Worm (Caenorhabditis elegans) whole organism, L3 larva: ENCODE measurements around the gene clh-4.

Experiments used
- R02D3.7 ChIP-seq: fragments of 150-350 bp; optimal IDR thresholded peaks from 2 replicates; lab custom pipeline; 2014; ENCODE audit warnings: missing biosample characterization, missing genetic modification characterization
- ZK546.5 ChIP-seq: sonication (generic microtip); optimal IDR thresholded peaks from 2 replicates; lab custom pipeline; 2017; ENCODE audit warnings: missing biosample characterization, missing genetic modification characterization
- aly-2 ChIP-seq: fragments of 150-350 bp; optimal IDR thresholded peaks from 2 replicates; lab custom pipeline; 2014; ENCODE audit warnings: missing biosample characterization, missing genetic modification characterization
- ama-1 ChIP-seq: fragments of 150-350 bp; optimal IDR thresholded peaks from 2 replicates; lab custom pipeline; 2018
- ceh-16 ChIP-seq: sonication (generic microtip); optimal IDR thresholded peaks from 2 replicates; lab custom pipeline; 2017; ENCODE audit warnings: missing biosample characterization, missing genetic modification characterization
- ceh-9 ChIP-seq: sonication (generic microtip); optimal IDR thresholded peaks from 2 replicates; lab custom pipeline; 2018; ENCODE audit warnings: missing biosample characterization, missing genetic modification characterization
- daf-12 ChIP-seq: fragments of 150-350 bp; optimal IDR thresholded peaks from 2 replicates; lab custom pipeline; 2014; ENCODE audit warnings: missing biosample characterization, missing genetic modification reagents, missing genetic modification characterization
- egl-27 ChIP-seq: sonication (generic microtip); optimal IDR thresholded peaks from 4 replicates; lab custom pipeline; 2017; ENCODE audit warnings: missing biosample characterization, missing genetic modification reagents, missing genetic modification characterization
- egl-5 ChIP-seq: fragments of 150-350 bp; optimal IDR thresholded peaks from 2 replicates; lab custom pipeline; 2017; ENCODE audit warnings: missing biosample characterization, missing genetic modification reagents, missing genetic modification characterization, inconsistent platforms
- elt-2 ChIP-seq: sonication (generic microtip); optimal IDR thresholded peaks from 2 replicates; lab custom pipeline; 2016; ENCODE audit warnings: missing genetic modification reagents, mild to moderate bottlenecking, missing genetic modification characterization, missing compliant biosample characterization
- elt-3 ChIP-seq, 3 experiments: fragments of 150-350 bp in 1 of 3; sonication (generic microtip) in 2 of 3; optimal IDR thresholded peaks; 2 replicates in 2 of 3; 4 replicates in 1 of 3; lab custom pipeline; 2014 to 2017; ENCODE audit warnings: missing biosample characterization in 3 of 3, missing genetic modification characterization in 3 of 3
- eor-1 ChIP-seq, 2 experiments: fragments of 150-350 bp; optimal IDR thresholded peaks; 2 replicates each; lab custom pipeline; 2014 to 2018; ENCODE audit warnings: missing biosample characterization in 2 of 2, missing genetic modification characterization in 2 of 2
- fkh-10 ChIP-seq: sonication (generic microtip); optimal IDR thresholded peaks from 2 replicates; lab custom pipeline; 2017; ENCODE audit warnings: missing biosample characterization, missing genetic modification reagents, missing genetic modification characterization
- jun-1 ChIP-seq: fragments of 150-350 bp; optimal IDR thresholded peaks from 2 replicates; lab custom pipeline; 2014; ENCODE audit warnings: missing biosample characterization, missing genetic modification reagents, missing genetic modification characterization
- lin-15B ChIP-seq: fragments of 150-350 bp; optimal IDR thresholded peaks from 2 replicates; lab custom pipeline; 2014; ENCODE audit warnings: missing biosample characterization, missing genetic modification characterization
- lin-39 ChIP-seq: fragments of 150-350 bp; optimal IDR thresholded peaks from 2 replicates; lab custom pipeline; 2018; ENCODE audit warnings: missing biosample characterization, missing genetic modification reagents, missing genetic modification characterization
- lsy-12 ChIP-seq: sonication (generic microtip); optimal IDR thresholded peaks from 2 replicates; lab custom pipeline; 2016; ENCODE audit warnings: mild to moderate bottlenecking, missing genetic modification characterization, missing compliant biosample characterization
- mml-1 ChIP-seq: fragments of 150-350 bp; sonication (generic microtip); optimal IDR thresholded peaks from 3 replicates; lab custom pipeline; 2014; ENCODE audit warnings: missing biosample characterization, missing genetic modification characterization
- nfya-1 ChIP-seq: sonication (generic microtip); optimal IDR thresholded peaks from 2 replicates; lab custom pipeline; 2017; ENCODE audit warnings: missing genetic modification characterization, mild to moderate bottlenecking, missing compliant biosample characterization, antibody characterized with exemption, moderate library complexity; ENCODE audit not compliant: insufficient read depth
- nhr-11 ChIP-seq: fragments of 150-350 bp; optimal IDR thresholded peaks from 2 replicates; lab custom pipeline; 2014; ENCODE audit warnings: missing biosample characterization, missing genetic modification characterization
- nhr-23 ChIP-seq: fragments of 150-350 bp; optimal IDR thresholded peaks from 2 replicates; lab custom pipeline; 2014; ENCODE audit warnings: missing biosample characterization, missing genetic modification reagents, missing genetic modification characterization
- nhr-25 ChIP-seq: sonication (generic microtip); optimal IDR thresholded peaks from 2 replicates; lab custom pipeline; 2017; ENCODE audit warnings: missing biosample characterization, missing genetic modification characterization
- nhr-28 ChIP-seq: fragments of 150-350 bp; optimal IDR thresholded peaks from 2 replicates; lab custom pipeline; 2014; ENCODE audit warnings: missing biosample characterization, missing genetic modification characterization
- nhr-43 ChIP-seq: sonication (generic microtip); optimal IDR thresholded peaks from 2 replicates; lab custom pipeline; 2016; ENCODE audit warnings: mild to moderate bottlenecking, missing genetic modification characterization, missing compliant biosample characterization; ENCODE audit not compliant: poor library complexity, severe bottlenecking
- nhr-76 ChIP-seq: fragments of 150-350 bp; sonication (generic microtip); optimal IDR thresholded peaks from 5 replicates; lab custom pipeline; 2014; ENCODE audit warnings: missing biosample characterization, missing genetic modification characterization
- pha-4 ChIP-seq: fragments of 150-350 bp; optimal IDR thresholded peaks from 2 replicates; lab custom pipeline; 2014; ENCODE audit warnings: missing biosample characterization, missing genetic modification reagents, missing genetic modification characterization
- snpc-4 ChIP-seq: fragments of 150-350 bp; optimal IDR thresholded peaks from 2 replicates; lab custom pipeline; 2014; ENCODE audit warnings: missing biosample characterization, missing genetic modification characterization
- tbx-2 ChIP-seq: sonication (generic microtip); optimal IDR thresholded peaks from 2 replicates; lab custom pipeline; 2016; ENCODE audit warnings: mild to moderate bottlenecking, missing genetic modification characterization, missing compliant biosample characterization
- unc-62 ChIP-seq: fragments of 150-350 bp; sonication (generic microtip); optimal IDR thresholded peaks from 4 replicates; lab custom pipeline; 2014; ENCODE audit warnings: missing biosample characterization, missing genetic modification reagents, missing genetic modification characterization
- zag-1 ChIP-seq: fragments of 150-350 bp; optimal IDR thresholded peaks from 2 replicates; lab custom pipeline; 2014; ENCODE audit warnings: missing biosample characterization, missing genetic modification characterization
- ztf-4 ChIP-seq: fragments of 150-350 bp; optimal IDR thresholded peaks from 2 replicates; lab custom pipeline; 2014; ENCODE audit warnings: missing biosample characterization, missing genetic modification characterization

clh-4 gene

DNA sequence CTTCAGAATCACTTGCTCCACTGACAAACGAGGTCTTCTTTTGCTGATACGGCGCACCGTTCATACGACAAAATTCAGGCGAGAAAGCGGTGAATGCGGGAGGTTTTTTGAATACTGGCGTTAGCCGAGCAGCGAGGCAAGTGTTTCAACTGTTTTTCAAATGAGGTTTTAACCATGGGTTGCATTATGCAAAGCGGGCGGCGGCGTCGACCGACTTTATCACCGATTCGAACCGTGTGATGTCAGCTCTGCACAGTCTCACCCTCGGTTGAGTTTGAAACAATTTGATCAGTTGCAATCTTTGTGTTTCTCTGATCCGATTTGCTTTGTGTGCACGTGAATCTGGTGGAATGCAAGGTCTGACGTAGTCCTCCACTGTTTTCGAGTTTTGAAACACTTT, at the start of gene clh-4:
TSS of gene clh-4 (minus strand) at position 101 of the 400 bp plus-strand sequence.
- TF ChIP-seq aly-2 (tag; lab: Kevin White, UChicago) (no peak), eor-1 (tag; optimal IDR thresholded peaks at IDR 0.05; lab: Kevin White, UChicago) (no peak), zag-1 (no peak), elt-2 (tag; lab: Kevin White, UChicago) (no peak), nhr-11 (no peak), nhr-43 (tag; lab: Kevin White, UChicago) (no peak), lin-15B (tag; lab: Kevin White, UChicago) (no peak), mml-1 (tag; lab: Kevin White, UChicago) (no peak), fkh-10 (GFP tag; lab: Kevin White, UChicago) (no peak), nhr-76 (tag; lab: Kevin White, UChicago) (no peak), egl-27 (tag; lab: Kevin White, UChicago) (no peak), pha-4 (tag; lab: Kevin White, UChicago) (no peak)

- TF ChIP-seq egl-5 = no peak
- TF ChIP-seq lin-39 (tag; lab: Kevin White, UChicago) = no peak
- TF ChIP-seq daf-12 (tag; lab: Kevin White, UChicago) = no peak
- peak; percentile 16 for TF ChIP-seq nhr-43 (tag; lab: Kevin White, UChicago)
- no peak for TF ChIP-seq lin-15B (tag; lab: Kevin White, UChicago)
- no peak for TF ChIP-seq nfya-1 (tag; lab: Kevin White, UChicago)
- TF ChIP-seq mml-1 (tag; lab: Kevin White, UChicago) = no peak
- no peak for TF ChIP-seq aly-2 (tag; lab: Kevin White, UChicago)
- TF ChIP-seq egl-27 (tag; lab: Kevin White, UChicago) = no peak
These were observed 48.2 kb upstream of the clh-4 start for ce11 chrX:4148449-4149031.

DNA sequence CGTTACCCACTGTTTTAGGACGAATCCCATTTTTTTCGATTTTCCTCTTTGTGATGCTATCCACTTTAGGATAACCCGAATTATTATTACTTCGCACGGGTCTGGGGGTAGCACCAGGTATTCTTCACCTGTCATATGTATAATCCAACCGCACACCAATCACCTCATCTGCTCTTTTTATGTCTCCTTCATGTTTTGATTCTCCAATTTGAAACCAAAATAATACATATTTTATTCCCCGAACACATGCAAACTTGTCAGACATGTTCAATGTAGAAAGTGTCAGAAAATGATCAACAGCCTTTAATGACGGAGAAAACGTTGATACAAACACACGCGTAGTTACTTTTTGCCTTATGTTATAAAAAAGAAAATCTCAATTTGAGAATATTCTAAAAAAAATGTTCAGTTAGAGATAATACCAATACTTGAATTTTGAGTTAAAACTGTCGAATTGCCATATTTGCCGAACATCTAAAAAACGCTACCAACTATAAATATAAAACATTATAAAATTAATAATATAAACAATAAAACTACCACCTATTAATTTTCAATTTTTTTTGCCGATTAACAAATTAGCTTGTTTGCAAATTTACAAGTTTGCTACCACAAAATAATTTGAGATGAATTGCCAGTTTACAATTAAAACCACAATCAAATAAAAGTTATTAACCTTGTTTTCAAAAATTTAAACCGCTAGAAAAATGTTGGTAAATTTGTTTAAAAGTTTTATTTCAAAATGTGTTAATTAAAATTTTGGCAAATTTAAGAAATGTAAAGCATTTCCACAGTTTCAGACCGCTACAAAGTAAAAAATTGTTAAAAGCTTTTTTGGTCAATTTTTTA, 47.5 kb upstream of the clh-4 start:
- TF ChIP-seq elt-3 (tag; optimal IDR thresholded peaks at IDR 0.05; lab: Kevin White, UChicago) = peak in 1 of 3 experiments; percentile 69
- TF ChIP-seq jun-1 = no peak
- TF ChIP-seq nhr-23 (tag; lab: Kevin White, UChicago) = peak; percentile 55
- TF ChIP-seq ceh-9 (tag; lab: Kevin White, UChicago) = no peak
- peak; percentile 67 for TF ChIP-seq nfya-1 (tag; lab: Kevin White, UChicago)
- TF ChIP-seq tbx-2 (tag; lab: Kevin White, UChicago) = peak; percentile 19
- TF ChIP-seq snpc-4 (tag; lab: Kevin White, UChicago) = no peak
- no peak for TF ChIP-seq ZK546.5 (tag; lab: Kevin White, UChicago)
- TF ChIP-seq R02D3.7 = no peak
- peak; percentile 92 for TF ChIP-seq ztf-4 (tag; lab: Kevin White, UChicago)
- peak; percentile 54 for TF ChIP-seq nhr-43 (tag; lab: Kevin White, UChicago)
- TF ChIP-seq lin-15B (tag; lab: Kevin White, UChicago) = no peak
- TF ChIP-seq lsy-12 = peak; percentile 23
- TF ChIP-seq lin-39 (tag; lab: Kevin White, UChicago) = no peak
- TF ChIP-seq elt-2 (tag; lab: Kevin White, UChicago) = peak; percentile 1
- peak; percentile 28 for TF ChIP-seq aly-2 (tag; lab: Kevin White, UChicago)
- TF ChIP-seq nhr-25 (tag; lab: Kevin White, UChicago) = peak; percentile 89
- peak; percentile 97 for TF ChIP-seq ama-1 (lab: Kevin White, UChicago)
- TF ChIP-seq unc-62 (GFP tag; lab: Kevin White, UChicago) = no peak
- peak; percentile 38 for TF ChIP-seq pha-4 (tag; lab: Kevin White, UChicago)

- TF ChIP-seq unc-62 (GFP tag; lab: Kevin White, UChicago) = no peak
- TF ChIP-seq ceh-16 (tag; lab: Kevin White, UChicago) = no peak
- TF ChIP-seq nhr-43 (tag; lab: Kevin White, UChicago) = peak; percentile 73
- TF ChIP-seq lsy-12 = peak; percentile 24
- no peak for TF ChIP-seq zag-1
- no peak for TF ChIP-seq nhr-28 (tag; lab: Kevin White, UChicago)
- TF ChIP-seq ama-1 (lab: Kevin White, UChicago) = peak; percentile 79
- TF ChIP-seq nhr-25 (tag; lab: Kevin White, UChicago) = peak; percentile 16
These were observed 46.6 kb upstream of the clh-4 start for ce11 chrX:4146798-4147543.
